Fruit fly (Drosophila melanogaster) whole organism, pupa: ENCODE data around the gene CG11898.

Experiments
- CG10348 ChIP-seq: fragments of 200-800 bp; sonication (Bioruptor generic); IDR thresholded peaks from 2 replicates; pipeline ENCODE4 v1.3.6; 2022; ENCODE audit warnings: missing biosample characterization, missing genetic modification characterization
- CG12605 ChIP-seq: fragments of 200-800 bp; sonication (Bioruptor generic); IDR thresholded peaks from 2 replicates; pipeline ENCODE4 v1.3.6; 2022; ENCODE audit warnings: missing biosample characterization, missing genetic modification characterization
- CG13204 ChIP-seq: fragments of 200-800 bp; sonication (Bioruptor generic); optimal IDR thresholded peaks from 2 replicates; lab custom pipeline; 2018; ENCODE audit warnings: missing biosample characterization, mild to moderate bottlenecking, missing genetic modification characterization, moderate library complexity
- CG14655 ChIP-seq: fragments of 200-800 bp; sonication (Bioruptor generic); optimal IDR thresholded peaks from 3 replicates; lab custom pipeline; 2017; ENCODE audit warnings: mild to moderate bottlenecking, missing biosample characterization, missing genetic modification reagents, missing genetic modification characterization
- CG15710 ChIP-seq: fragments of 200-800 bp; sonication (Bioruptor generic); optimal IDR thresholded peaks from 2 replicates; lab custom pipeline; 2018; ENCODE audit warnings: missing biosample characterization, mild to moderate bottlenecking, missing genetic modification characterization, moderate library complexity
- CG17806 ChIP-seq: fragments of 200-800 bp; sonication (Bioruptor generic); optimal IDR thresholded peaks from 2 replicates; lab custom pipeline; 2018; ENCODE audit warnings: missing biosample characterization, mild to moderate bottlenecking, missing genetic modification characterization, moderate library complexity
- CG32121 ChIP-seq: fragments of 200-800 bp; sonication (Bioruptor generic); IDR thresholded peaks from 2 replicates; pipeline ENCODE4 v1.3.6; 2022; ENCODE audit warnings: missing biosample characterization, missing genetic modification characterization
- CG34367 ChIP-seq: fragments of 200-800 bp; sonication (Bioruptor generic); optimal IDR thresholded peaks from 2 replicates; lab custom pipeline; 2018; ENCODE audit warnings: missing biosample characterization, mild to moderate bottlenecking, missing genetic modification characterization
- CG4496 ChIP-seq: fragments of 200-800 bp; sonication (Bioruptor generic); IDR thresholded peaks from 3 replicates; pipeline ENCODE4 v1.3.6; 2022; ENCODE audit warnings: missing biosample characterization, missing genetic modification characterization
- CG8159 ChIP-seq: fragments of 200-800 bp; sonication (Bioruptor generic); optimal IDR thresholded peaks from 3 replicates; lab custom pipeline; 2018; ENCODE audit warnings: missing biosample characterization, mild to moderate bottlenecking, missing genetic modification characterization, moderate library complexity
- CG8301 ChIP-seq: fragments of 200-800 bp; sonication (Bioruptor generic); optimal IDR thresholded peaks from 2 replicates; lab custom pipeline; 2018; ENCODE audit warnings: missing biosample characterization, mild to moderate bottlenecking, missing genetic modification characterization
- CG9948 ChIP-seq: fragments of 200-800 bp; sonication (Bioruptor generic); optimal IDR thresholded peaks from 2 replicates; lab custom pipeline; 2018; ENCODE audit warnings: missing biosample characterization, mild to moderate bottlenecking, missing genetic modification characterization, moderate library complexity
- D1 ChIP-seq: fragments of 200-800 bp; sonication (Bioruptor generic); optimal IDR thresholded peaks from 2 replicates; lab custom pipeline; 2018; ENCODE audit warnings: missing biosample characterization, mild to moderate bottlenecking, missing genetic modification characterization, moderate library complexity
- EcR ChIP-seq: fragments of 200-800 bp; sonication (Bioruptor generic); optimal IDR thresholded peaks from 3 replicates; lab custom pipeline; 2019; ENCODE audit warnings: missing biosample characterization, missing genetic modification characterization, mild to moderate bottlenecking, moderate library complexity, missing genetic modification reagents
- Ets98B ChIP-seq: fragments of 200-800 bp; sonication (Bioruptor generic); IDR thresholded peaks from 2 replicates; pipeline ENCODE4 v1.3.6; 2022; ENCODE audit warnings: missing biosample characterization, missing genetic modification characterization
- Pif1A ChIP-seq: fragments of 200-800 bp; sonication (Bioruptor generic); optimal IDR thresholded peaks from 3 replicates; lab custom pipeline; 2016; ENCODE audit warnings: missing biosample characterization, missing genetic modification characterization
- Pif1B ChIP-seq: fragments of 200-800 bp; sonication (Bioruptor generic); optimal IDR thresholded peaks from 3 replicates; lab custom pipeline; 2016; ENCODE audit warnings: missing biosample characterization, missing genetic modification characterization
- Snoo ChIP-seq: fragments of 200-800 bp; sonication (Bioruptor generic); optimal IDR thresholded peaks from 3 replicates; lab custom pipeline; 2017; ENCODE audit warnings: missing biosample characterization, mild to moderate bottlenecking, missing genetic modification characterization, inconsistent platforms
- fd96Ca ChIP-seq: fragments of 200-800 bp; sonication (Bioruptor generic); IDR thresholded peaks from 3 replicates; pipeline ENCODE4 v1.3.6; 2022; ENCODE audit warnings: missing biosample characterization, missing genetic modification characterization
- gl ChIP-seq: fragments of 200-800 bp; sonication (Bioruptor generic); optimal IDR thresholded peaks from 2 replicates; lab custom pipeline; 2018; ENCODE audit warnings: missing biosample characterization, mild to moderate bottlenecking, missing genetic modification characterization
- rn ChIP-seq: fragments of 200-800 bp; sonication (Bioruptor generic); IDR thresholded peaks from 2 replicates; pipeline ENCODE4 v1.3.6; 2022; ENCODE audit warnings: missing biosample characterization, missing genetic modification characterization

Gene CG11898

dm6 chr3R:29151621-29152092 is 13.8 kb upstream of the CG11898 start, which contains the start of gene eIF2D:
TSS of gene eIF2D (minus strand) at chr3R:29151794.
- TF ChIP-seq CG13204 (GFP tag; lab: Kevin White, UChicago) (no peak), EcR (no peak), Pif1B (no peak), CG34367 (tag; lab: Kevin White, UChicago) (peak; percentile 28), CG9948 (peak; percentile 20), Ets98B (GFP tag; lab: Robert Waterston, UW) (peak; percentile 73), gl (tag; lab: Kevin White, UChicago) (no peak), CG4496 (GFP tag; lab: Robert Waterston, UW) (peak; percentile 68; the same call in 2 of the 3 replicates), CG17806 (tag; lab: Kevin White, UChicago) (peak; percentile 49), CG8159 (tag; lab: Kevin White, UChicago) (peak; percentile 59), Snoo (tag; lab: Kevin White, UChicago) (peak; percentile 49), D1 (tag; lab: Kevin White, UChicago) (no peak), fd96Ca (peak; percentile 52; the same call in 1 of the 3 replicates), CG32121 (GFP tag; lab: Robert Waterston, UW) (peak; percentile 50), rn (GFP tag; lab: Robert Waterston, UW) (no peak), CG8301 (tag; lab: Kevin White, UChicago) (peak; percentile 61), CG12605 (peak; percentile 66), CG15710 (tag; lab: Kevin White, UChicago) (peak; percentile 42), CG14655 (GFP tag; lab: Kevin White, UChicago) (no peak), CG10348 (GFP tag; lab: Robert Waterston, UW) (no peak), Pif1A (GFP tag; lab: Kevin White, UChicago) (no peak)
- TF ChIP-seq, all 21 proteins: peak for 12

- no peak for TF ChIP-seq CG32121 (GFP tag; lab: Robert Waterston, UW)
- peak; percentile 24 for TF ChIP-seq CG8159 (tag; lab: Kevin White, UChicago)
- TF ChIP-seq CG15710 (tag; lab: Kevin White, UChicago) = peak; percentile 28
- peak; percentile 23 for TF ChIP-seq Snoo (tag; lab: Kevin White, UChicago)
Observed at dm6 chr3R:29153197-29153644, 12.2 kb upstream of the CG11898 start, which contains the start of the genes Slbp and Rpn2. TSS of gene Slbp (minus strand) at chr3R:29153266. TSS of gene Rpn2 (plus strand) at chr3R:29153524.

- TF ChIP-seq CG10348 (GFP tag; lab: Robert Waterston, UW) = 0 out of 2 replicates have a peak, but pooled peaks have one; percentile 33
- no peak for TF ChIP-seq CG14655 (GFP tag; lab: Kevin White, UChicago)
- TF ChIP-seq CG34367 (tag; lab: Kevin White, UChicago) = peak; percentile 72
- TF ChIP-seq Pif1A (GFP tag; lab: Kevin White, UChicago) = no peak
- peak; percentile 78 for TF ChIP-seq CG8301 (tag; lab: Kevin White, UChicago)
- peak; percentile 59 for TF ChIP-seq CG4496 (GFP tag; lab: Robert Waterston, UW)
- peak; percentile 71 for TF ChIP-seq CG17806 (tag; lab: Kevin White, UChicago)
- peak; percentile 40 for TF ChIP-seq Ets98B (GFP tag; lab: Robert Waterston, UW)
- TF ChIP-seq CG9948 = peak; percentile 73
- TF ChIP-seq D1 (tag; lab: Kevin White, UChicago) = no peak
- TF ChIP-seq EcR = peak; percentile 41
- peak; percentile 60 for TF ChIP-seq Pif1B
- TF ChIP-seq CG8159 (tag; lab: Kevin White, UChicago) = peak; percentile 80
- TF ChIP-seq Snoo (tag; lab: Kevin White, UChicago) = peak; percentile 82
- TF ChIP-seq gl (tag; lab: Kevin White, UChicago) = peak; percentile 18
- TF ChIP-seq CG32121 (GFP tag; lab: Robert Waterston, UW) = no peak
- TF ChIP-seq fd96Ca = peak; percentile 26; the same call in 1 of the 3 replicates
- TF ChIP-seq rn (GFP tag; lab: Robert Waterston, UW) = no peak
- peak; percentile 77 for TF ChIP-seq CG15710 (tag; lab: Kevin White, UChicago)
- TF ChIP-seq CG12605 = no peak
Observed at dm6 chr3R:29157418-29158398, 7.7 kb upstream of the CG11898 start, which contains the start of gene rdog. TSS of gene rdog (plus strand) at chr3R:29158122.

dm6 chr3R:29158721-29159120 is 6.7 kb upstream of the CG11898 start:
- TF ChIP-seq fd96Ca (no peak), Pif1A (GFP tag; lab: Kevin White, UChicago) (no peak), CG12605 (no peak), CG15710 (tag; lab: Kevin White, UChicago) (no peak), CG34367 (tag; lab: Kevin White, UChicago) (no peak), Ets98B (GFP tag; lab: Robert Waterston, UW) (no peak), CG9948 (no peak), CG4496 (GFP tag; lab: Robert Waterston, UW) (no peak), CG10348 (GFP tag; lab: Robert Waterston, UW) (no peak), CG17806 (tag; lab: Kevin White, UChicago) (no peak), EcR (no peak), Pif1B (no peak), CG8301 (tag; lab: Kevin White, UChicago) (no peak), CG32121 (GFP tag; lab: Robert Waterston, UW) (no peak), CG14655 (GFP tag; lab: Kevin White, UChicago) (no peak)

- TF ChIP-seq CG13204 (GFP tag; lab: Kevin White, UChicago) (no peak), CG8301 (tag; lab: Kevin White, UChicago) (no peak), CG17806 (tag; lab: Kevin White, UChicago) (no peak), gl (tag; lab: Kevin White, UChicago) (no peak), CG14655 (GFP tag; lab: Kevin White, UChicago) (no peak), Snoo (tag; lab: Kevin White, UChicago) (no peak), CG9948 (no peak), EcR (no peak), CG32121 (GFP tag; lab: Robert Waterston, UW) (no peak), fd96Ca (no peak)
Observed at dm6 chr3R:29159620-29160019, 5.8 kb upstream of the CG11898 start.
